Worm (Caenorhabditis elegans): Measurements from ENCODE around the gene glo-3.

Gene glo-3

DNA sequence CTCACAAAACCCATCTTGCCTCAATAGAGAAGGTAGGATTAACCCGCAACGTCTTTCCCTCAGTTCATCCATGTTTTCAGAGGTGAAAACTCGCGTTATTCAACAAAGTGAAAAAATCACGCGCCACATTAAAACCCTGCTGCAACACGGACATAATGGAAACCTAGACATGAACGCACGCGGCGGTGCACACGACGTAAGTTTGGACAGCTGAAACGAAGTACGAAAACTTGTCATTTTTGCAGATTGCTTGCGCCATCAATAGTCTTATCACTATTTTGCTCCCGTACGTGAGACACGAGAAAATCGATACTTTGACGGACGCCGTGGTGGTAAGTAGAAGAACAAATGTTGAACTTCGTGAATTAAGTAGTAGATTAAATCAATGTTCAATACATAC is 6.1 kb upstream of the glo-3 start (continued):
- TF ChIP-seq pha-4 (GFP tag; IDR thresholded peaks at IDR 0.05) (no peak), pha-4 (tag; optimal IDR thresholded peaks at IDR 0.05) (no peak), nhr-111 (GFP tag; optimal IDR thresholded peaks at IDR 0.05) (no peak), sdz-12 (GFP tag; optimal IDR thresholded peaks at IDR 0.05) (no peak), ztf-7 (tag; optimal IDR thresholded peaks at IDR 0.05) (no peak), F49E8.2 (tag; optimal IDR thresholded peaks at IDR 0.05; ENCODE audit: borderline replicate concordance) (no peak), ctbp-1 (GFP tag; IDR thresholded peaks at IDR 0.05) (no peak), mxl-2 (GFP tag; conservative IDR thresholded peaks at IDR 0.05) (no peak), php-3 (GFP tag; IDR thresholded peaks at IDR 0.05) (no peak), Y75B8A.6 (GFP tag; IDR thresholded peaks at IDR 0.05) (no peak), ces-1 (GFP tag; optimal IDR thresholded peaks at IDR 0.05) (no peak), lin-29 (GFP tag; IDR thresholded peaks at IDR 0.05) (no peak), nhr-25 (tag; optimal IDR thresholded peaks at IDR 0.05; ENCODE audit: borderline replicate concordance, insufficient read depth) (no peak), fkh-10 (GFP tag; optimal IDR thresholded peaks at IDR 0.05) (no peak), lin-38 (GFP tag; IDR thresholded peaks at IDR 0.05) (no peak), gei-8 (GFP tag; optimal IDR thresholded peaks at IDR 0.05) (no peak), nhr-41 (GFP tag; IDR thresholded peaks at IDR 0.05) (no peak), dmd-6 (GFP tag; IDR thresholded peaks at IDR 0.05) (peak; percentile 73), mes-2 (tag; optimal IDR thresholded peaks at IDR 0.05; ENCODE audit: poor library complexity, severe bottlenecking) (peak; percentile 8), mdl-1 (tag; optimal IDR thresholded peaks at IDR 0.05) (peak in 1 of 2 experiments; percentile 37), snpc-1.2 (GFP tag; IDR thresholded peaks at IDR 0.05) (no peak), unc-130 (GFP tag; optimal IDR thresholded peaks at IDR 0.05) (no peak), attf-4 (tag; optimal IDR thresholded peaks at IDR 0.05) (no peak), ceh-62 (tag; optimal IDR thresholded peaks at IDR 0.05) (no peak), daf-8 (GFP tag; IDR thresholded peaks at IDR 0.05) (no peak), egl-27 (tag; optimal IDR thresholded peaks at IDR 0.05) (no peak)

DNA sequence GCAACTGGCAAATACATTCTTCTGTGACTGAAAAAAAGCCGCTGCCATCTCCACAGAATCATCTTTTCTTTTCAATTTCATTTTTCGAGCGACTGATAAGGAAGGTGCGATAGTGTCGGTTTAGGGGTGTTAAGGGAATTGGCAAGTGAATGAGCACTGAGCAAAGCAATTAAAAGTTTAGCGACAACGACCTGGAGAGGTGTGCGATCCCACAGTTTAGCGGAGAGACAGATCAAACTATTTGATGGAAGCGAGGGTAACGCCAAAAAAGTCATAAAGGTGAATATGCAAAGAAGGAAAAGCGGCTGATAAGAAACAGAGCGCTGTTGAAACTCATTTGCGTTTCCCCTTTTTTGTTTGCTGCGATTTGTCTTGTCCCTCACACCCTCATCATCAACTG is 4.5 kb upstream of the glo-3 start, which contains the start of the genes F14F3.5 and slcf-1:
Gene F14F3.5 (minus strand): TSS at position 234 of the 400 bp plus-strand sequence.
Gene slcf-1 (plus strand): TSS at position 302 of the 400 bp plus-strand sequence.
- TF ChIP-seq ceh-20 (GFP tag; IDR thresholded peaks at IDR 0.05) (no peak), fkh-10 (GFP tag; optimal IDR thresholded peaks at IDR 0.05) (no peak), nhr-76 (tag; optimal IDR thresholded peaks at IDR 0.05) (no peak), php-3 (GFP tag; IDR thresholded peaks at IDR 0.05) (peak; percentile 81), ceh-28 (tag; optimal IDR thresholded peaks at IDR 0.05) (no peak), zfp-2 (tag; optimal IDR thresholded peaks at IDR 0.05) (no peak), Y105C5A.15 (GFP tag; IDR thresholded peaks at IDR 0.05) (no peak), ztf-7 (tag; optimal IDR thresholded peaks at IDR 0.05) (no peak), skn-1 (tag; optimal IDR thresholded peaks at IDR 0.05) (no peak), set-16 (GFP tag; IDR thresholded peaks at IDR 0.05) (no peak), aha-1 (tag) (no peak), snpc-4 (tag; optimal IDR thresholded peaks at IDR 0.05) (no peak), sdz-12 (GFP tag; optimal IDR thresholded peaks at IDR 0.05) (no peak), ZK546.5 (tag; optimal IDR thresholded peaks at IDR 0.05) (no peak), zip-11 (GFP tag; IDR thresholded peaks at IDR 0.05) (no peak), ctbp-1 (GFP tag; IDR thresholded peaks at IDR 0.05) (no peak), lin-29 (GFP tag; IDR thresholded peaks at IDR 0.05) (no peak), vab-7 (GFP tag; IDR thresholded peaks at IDR 0.05) (no peak), mxl-2 (GFP tag; conservative IDR thresholded peaks at IDR 0.05) (no peak), saeg-2 (GFP tag; IDR thresholded peaks at IDR 0.05) (no peak), Y48G9A.11 (GFP tag; IDR thresholded peaks at IDR 0.05) (no peak), spr-3 (GFP tag; optimal IDR thresholded peaks at IDR 0.05) (no peak), nhr-6 (tag; optimal IDR thresholded peaks at IDR 0.05) (no peak), nhr-102 (tag; optimal IDR thresholded peaks at IDR 0.05) (no peak), T20F7.1 (GFP tag; optimal IDR thresholded peaks at IDR 0.05) (no peak), F49E8.2 (tag; optimal IDR thresholded peaks at IDR 0.05; ENCODE audit: borderline replicate concordance) (no peak), tra-1 (GFP tag; IDR thresholded peaks at IDR 0.05) (0 out of 2 replicates have a peak, but pooled peaks have one; percentile 11), ceh-32 (tag; optimal IDR thresholded peaks at IDR 0.05; ENCODE audit: poor library complexity) (no peak), dmd-6 (GFP tag; IDR thresholded peaks at IDR 0.05) (peak; percentile 51), hif-1 (tag; optimal IDR thresholded peaks at IDR 0.05) (no peak), nhr-48 (tag; optimal IDR thresholded peaks at IDR 0.05) (no peak), cey-2 (tag; optimal IDR thresholded peaks at IDR 0.05; ENCODE audit: borderline replicate concordance, insufficient read depth) (no peak), R02D3.7 (tag; optimal IDR thresholded peaks at IDR 0.05) (no peak)

Data from whole organism, L4 larva.